Worm (Caenorhabditis elegans): Measurements from ENCODE around the gene C30H6.5.

- TF ChIP-seq elt-1 (tag; optimal IDR thresholded peaks at IDR 0.05) = no peak
- no peak for TF ChIP-seq R02D3.7 (tag; optimal IDR thresholded peaks at IDR 0.05)
- no peak for TF ChIP-seq nhr-12 (tag; optimal IDR thresholded peaks at IDR 0.05)
- no peak for TF ChIP-seq crh-2 (tag; optimal IDR thresholded peaks at IDR 0.05)
- no peak for TF ChIP-seq nhr-77 (tag; optimal IDR thresholded peaks at IDR 0.05)
- no peak for TF ChIP-seq lin-11 (tag; optimal IDR thresholded peaks at IDR 0.05)
- TF ChIP-seq ceh-16 (tag; optimal IDR thresholded peaks at IDR 0.05) = no peak
- TF ChIP-seq dmd-4 (tag; optimal IDR thresholded peaks at IDR 0.05) = no peak
- TF ChIP-seq ztf-11 (tag; optimal IDR thresholded peaks at IDR 0.05) = no peak
Observed at ce11 chrIV:17417723-17418122, 46.2 kb downstream of the C30H6.5 start, which contains the start of gene npr-26.

All from whole organism, L2 larva.